Worm (Caenorhabditis elegans) whole organism, L3 larva: ENCODE data around the gene acdh-6.

Experiments
- ZK546.5 ChIP-seq: sonication (generic microtip); optimal IDR thresholded peaks from 2 replicates; lab custom pipeline; 2017; ENCODE audit warnings: missing biosample characterization, missing genetic modification characterization
- ama-1 ChIP-seq: fragments of 150-350 bp; optimal IDR thresholded peaks from 2 replicates; lab custom pipeline; 2018
- egl-27 ChIP-seq: sonication (generic microtip); optimal IDR thresholded peaks from 4 replicates; lab custom pipeline; 2017; ENCODE audit warnings: missing biosample characterization, missing genetic modification reagents, missing genetic modification characterization
- elt-2 ChIP-seq: sonication (generic microtip); optimal IDR thresholded peaks from 2 replicates; lab custom pipeline; 2016; ENCODE audit warnings: missing genetic modification reagents, mild to moderate bottlenecking, missing genetic modification characterization, missing compliant biosample characterization
- elt-3 ChIP-seq, 3 experiments: fragments of 150-350 bp in 1 of 3; sonication (generic microtip) in 2 of 3; optimal IDR thresholded peaks; 2 replicates in 2 of 3; 4 replicates in 1 of 3; lab custom pipeline; 2014 to 2017; ENCODE audit warnings: missing biosample characterization in 3 of 3, missing genetic modification characterization in 3 of 3
- lin-39 ChIP-seq: fragments of 150-350 bp; optimal IDR thresholded peaks from 2 replicates; lab custom pipeline; 2018; ENCODE audit warnings: missing biosample characterization, missing genetic modification reagents, missing genetic modification characterization
- mml-1 ChIP-seq: fragments of 150-350 bp; sonication (generic microtip); optimal IDR thresholded peaks from 3 replicates; lab custom pipeline; 2014; ENCODE audit warnings: missing biosample characterization, missing genetic modification characterization
- nhr-23 ChIP-seq: fragments of 150-350 bp; optimal IDR thresholded peaks from 2 replicates; lab custom pipeline; 2014; ENCODE audit warnings: missing biosample characterization, missing genetic modification reagents, missing genetic modification characterization
- nhr-43 ChIP-seq: sonication (generic microtip); optimal IDR thresholded peaks from 2 replicates; lab custom pipeline; 2016; ENCODE audit warnings: mild to moderate bottlenecking, missing genetic modification characterization, missing compliant biosample characterization; ENCODE audit not compliant: poor library complexity, severe bottlenecking
- nhr-76 ChIP-seq: fragments of 150-350 bp; sonication (generic microtip); optimal IDR thresholded peaks from 5 replicates; lab custom pipeline; 2014; ENCODE audit warnings: missing biosample characterization, missing genetic modification characterization
- snpc-4 ChIP-seq: fragments of 150-350 bp; optimal IDR thresholded peaks from 2 replicates; lab custom pipeline; 2014; ENCODE audit warnings: missing biosample characterization, missing genetic modification characterization
- tbx-2 ChIP-seq: sonication (generic microtip); optimal IDR thresholded peaks from 2 replicates; lab custom pipeline; 2016; ENCODE audit warnings: mild to moderate bottlenecking, missing genetic modification characterization, missing compliant biosample characterization

DNA sequence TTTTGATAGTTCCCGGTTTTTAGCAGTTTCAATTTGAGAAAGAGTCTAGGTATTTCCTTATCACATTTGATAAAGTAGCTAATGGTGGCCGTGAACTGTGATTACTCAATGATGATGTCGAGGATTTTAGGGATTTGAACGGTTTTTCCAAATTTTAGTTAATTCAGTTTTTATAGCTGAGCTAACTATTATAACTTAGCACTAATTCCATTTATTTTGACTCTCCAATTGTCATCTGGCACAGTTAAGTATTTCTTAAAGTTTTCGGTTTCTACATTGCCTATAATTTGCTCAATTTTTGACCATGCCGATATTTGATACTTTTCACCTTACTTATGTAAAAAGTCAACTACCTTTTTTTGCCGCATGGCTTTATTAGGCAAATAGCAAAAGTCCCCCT, 12.4 kb downstream of the acdh-6 start:
- TF ChIP-seq mml-1 (tag; lab: Kevin White, UChicago) (no peak), elt-2 (tag; lab: Kevin White, UChicago) (no peak), snpc-4 (no peak), lin-39 (tag; lab: Kevin White, UChicago) (no peak), elt-3 (tag; optimal IDR thresholded peaks at IDR 0.05; lab: Kevin White, UChicago) (no peak), ZK546.5 (no peak), ama-1 (lab: Kevin White, UChicago) (no peak), egl-27 (tag; lab: Kevin White, UChicago) (no peak), nhr-23 (tag; lab: Kevin White, UChicago) (no peak), nhr-76 (tag; lab: Kevin White, UChicago) (no peak), nhr-43 (no peak), tbx-2 (tag; lab: Kevin White, UChicago) (no peak)
